Fruit fly (Drosophila melanogaster): ENCODE measurements around the gene Or65b.

Gene Or65b

dm6 chr3L:6325312-6325711 lies at the start of gene Or65b:
Gene Or65b, plus strand, starts transcription at chr3L:6325612.
- TF ChIP-seq BtbVII (GFP tag; optimal IDR thresholded peaks at IDR 0.05): no peak
- TF ChIP-seq CoRest (tag; optimal IDR thresholded peaks at IDR 0.05): no peak
- no peak for TF ChIP-seq CG33213 (GFP tag; optimal IDR thresholded peaks at IDR 0.05)
- no peak for TF ChIP-seq E2f2 (GFP tag; IDR thresholded peaks at IDR 0.05)
- TF ChIP-seq chn (GFP tag; optimal IDR thresholded peaks at IDR 0.05): no peak
- no peak for TF ChIP-seq CG11695 (GFP tag; IDR thresholded peaks at IDR 0.05)
- TF ChIP-seq gsb (GFP tag; IDR thresholded peaks at IDR 0.05): no peak
- TF ChIP-seq CG1024 (GFP tag; IDR thresholded peaks at IDR 0.05): no peak
- TF ChIP-seq CG16813 (GFP tag; IDR thresholded peaks at IDR 0.05; ENCODE audit: partially characterized antibody): no peak
- no peak for TF ChIP-seq CG6791 (GFP tag; IDR thresholded peaks at IDR 0.05; ENCODE audit: partially characterized antibody)
- no peak for TF ChIP-seq CG2712 (tag; optimal IDR thresholded peaks at IDR 0.05)
- no peak for TF ChIP-seq disco-r (GFP tag; optimal IDR thresholded peaks at IDR 0.05)
- TF ChIP-seq Blimp-1 (GFP tag; optimal IDR thresholded peaks at IDR 0.05): no peak
- TF ChIP-seq Awh (GFP tag; IDR thresholded peaks at IDR 0.05): no peak

- TF ChIP-seq HLH3B (GFP tag; IDR thresholded peaks at IDR 0.05) (no peak), nom (GFP tag; optimal IDR thresholded peaks at IDR 0.05) (peak; percentile 55), org-1 (GFP tag; optimal IDR thresholded peaks at IDR 0.05) (no peak), CG8089 (GFP tag; optimal IDR thresholded peaks at IDR 0.05) (no peak), sens-2 (GFP tag; IDR thresholded peaks at IDR 0.05) (no peak), Kr (GFP tag; optimal IDR thresholded peaks at IDR 0.05) (no peak), CG10565 (GFP tag; optimal IDR thresholded peaks at IDR 0.05) (no peak), Dll (GFP tag; IDR thresholded peaks at IDR 0.05; ENCODE audit: partially characterized antibody) (0 out of 4 replicates have a peak, but pooled peaks have one; percentile 28), peb (GFP tag; IDR thresholded peaks at IDR 0.05) (no peak), CG17361 (GFP tag; IDR thresholded peaks at IDR 0.05) (no peak), H15 (GFP tag; IDR thresholded peaks at IDR 0.05) (peak; percentile 12; the same call in 1 of the 3 replicates), CG17359 (tag; optimal IDR thresholded peaks at IDR 0.05) (no peak), lbe (GFP tag; optimal IDR thresholded peaks at IDR 0.05) (peak; percentile 37), CG3995 (GFP tag; optimal IDR thresholded peaks at IDR 0.05) (no peak), dpn (GFP tag; optimal IDR thresholded peaks at IDR 0.05) (no peak), corto (GFP tag; optimal IDR thresholded peaks at IDR 0.05) (peak; percentile 20), sna (GFP tag; IDR thresholded peaks at IDR 0.05; ENCODE audit: partially characterized antibody) (no peak), YL-1 (GFP tag; optimal IDR thresholded peaks at IDR 0.05) (no peak), twi (tag; optimal IDR thresholded peaks at IDR 0.05) (no peak), unc-4 (GFP tag; IDR thresholded peaks at IDR 0.05; ENCODE audit: partially characterized antibody) (no peak), Nf-YC (tag; optimal IDR thresholded peaks at IDR 0.05) (no peak), CG15514 (GFP tag; optimal IDR thresholded peaks at IDR 0.05) (no peak), CG31365 (tag; optimal IDR thresholded peaks at IDR 0.05) (no peak), CG7963 (GFP tag; IDR thresholded peaks at IDR 0.05; ENCODE audit: partially characterized antibody) (no peak), trh (GFP tag; optimal IDR thresholded peaks at IDR 0.05) (no peak), CG3281 (GFP tag; optimal IDR thresholded peaks at IDR 0.05) (no peak), CG32772 (GFP tag; IDR thresholded peaks at IDR 0.05) (no peak), dm (GFP tag; optimal IDR thresholded peaks at IDR 0.05) (no peak), BEAF-32 (GFP tag; optimal IDR thresholded peaks at IDR 0.05) (peak; percentile 3), Drgx (GFP tag; IDR thresholded peaks at IDR 0.05) (peak; percentile 67), CG3726 (GFP tag; IDR thresholded peaks at IDR 0.05) (no peak)
Observed at dm6 chr3L:6285412-6285811, 40.0 kb upstream of the Or65b start.
